Fruit fly (Drosophila melanogaster): Measurements from ENCODE around the gene Nepl19.

Gene Nepl19

dm6 chr3R:28861309-28862157 lies 18.4 kb downstream of the Nepl19 start (continued):
- TF ChIP-seq CG6175 (GFP tag; IDR thresholded peaks at IDR 0.05) (peak; percentile 73; the same call in 2 of the 3 replicates), CG32767 (GFP tag; IDR thresholded peaks at IDR 0.05) (peak; percentile 23; the same call in 1 of the 2 replicates), gsb (GFP tag; IDR thresholded peaks at IDR 0.05) (no peak), mld (GFP tag; IDR thresholded peaks at IDR 0.05; ENCODE audit: partially characterized antibody) (0 out of 3 replicates have a peak, but pooled peaks have one; percentile 17), Mad (GFP tag; optimal IDR thresholded peaks at IDR 0.05) (no peak), dpn (GFP tag; optimal IDR thresholded peaks at IDR 0.05) (no peak), Bgb (GFP tag; IDR thresholded peaks at IDR 0.05; ENCODE audit: partially characterized antibody) (no peak), yki (optimal IDR thresholded peaks at IDR 0.05) (peak; percentile 95), CG4424 (GFP tag; optimal IDR thresholded peaks at IDR 0.05) (no peak), CG12769 (tag; optimal IDR thresholded peaks at IDR 0.05) (peak; percentile 95), CG10267 (tag; optimal IDR thresholded peaks at IDR 0.05) (no peak), CG6654 (GFP tag; optimal IDR thresholded peaks at IDR 0.05) (no peak), Dp (GFP tag; optimal IDR thresholded peaks at IDR 0.05) (no peak), ken (GFP tag; IDR thresholded peaks at IDR 0.05) (no peak), B-H2 (GFP tag; optimal IDR thresholded peaks at IDR 0.05) (no peak), so (GFP tag; IDR thresholded peaks at IDR 0.05) (peak; percentile 50; the same call in 1 of the 3 replicates), sug (tag; optimal IDR thresholded peaks at IDR 0.05) (no peak), dmrt99B (tag; optimal IDR thresholded peaks at IDR 0.05) (no peak), CG2712 (tag; optimal IDR thresholded peaks at IDR 0.05) (no peak), CG4360 (GFP tag; IDR thresholded peaks at IDR 0.05) (no peak), Abd-B (GFP tag; optimal IDR thresholded peaks at IDR 0.05) (no peak), maf-S (GFP tag; optimal IDR thresholded peaks at IDR 0.05) (no peak), Hr3 (GFP tag; optimal IDR thresholded peaks at IDR 0.05) (no peak), zf30C (GFP tag; optimal IDR thresholded peaks at IDR 0.05) (no peak), CG7745 (tag; optimal IDR thresholded peaks at IDR 0.05) (no peak), CG14050 (GFP tag; IDR thresholded peaks at IDR 0.05) (no peak), CG10147 (GFP tag; optimal IDR thresholded peaks at IDR 0.05) (no peak), CG3407 (GFP tag; optimal IDR thresholded peaks at IDR 0.05) (no peak), sisA (GFP tag; IDR thresholded peaks at IDR 0.05) (no peak), CG11696 (GFP tag; IDR thresholded peaks at IDR 0.05) (no peak), Xrp1 (GFP tag; IDR thresholded peaks at IDR 0.05) (no peak), Hey (tag; optimal IDR thresholded peaks at IDR 0.05) (no peak), exex (tag; optimal IDR thresholded peaks at IDR 0.05) (no peak), bbx (GFP tag; IDR thresholded peaks at IDR 0.05; ENCODE audit: partially characterized antibody) (no peak), GATAe (GFP tag; conservative IDR thresholded peaks at IDR 0.05) (no peak), D19B (GFP tag; optimal IDR thresholded peaks at IDR 0.05) (no peak), gsb-n (tag; optimal IDR thresholded peaks at IDR 0.05) (no peak), fu2 (GFP tag; optimal IDR thresholded peaks at IDR 0.05) (no peak), Hr78 (GFP tag; optimal IDR thresholded peaks at IDR 0.05) (peak in 1 of 2 experiments; percentile 55), toy (GFP tag; IDR thresholded peaks at IDR 0.05) (no peak), CG6791 (GFP tag; IDR thresholded peaks at IDR 0.05; ENCODE audit: partially characterized antibody) (peak; percentile 37; the same call in 1 of the 3 replicates), psq (GFP tag; optimal IDR thresholded peaks at IDR 0.05) (peak; percentile 39), caup (GFP tag; optimal IDR thresholded peaks at IDR 0.05; ENCODE audit: severe bottlenecking) (no peak), Trl (optimal IDR thresholded peaks at IDR 0.05) (peak; percentile 94 to 99), Trl (GFP tag; optimal IDR thresholded peaks at IDR 0.05) (peak; percentile 8), zfh2 (GFP tag; optimal IDR thresholded peaks at IDR 0.05) (no peak), Ravus (GFP tag; IDR thresholded peaks at IDR 0.05) (peak; percentile 58; the same call in 1 of the 2 replicates), CG8478 (optimal IDR thresholded peaks at IDR 0.05) (peak; percentile 39), shn (GFP tag; optimal IDR thresholded peaks at IDR 0.05) (no peak), CG15601 (tag; optimal IDR thresholded peaks at IDR 0.05) (no peak)

All from whole organism, embryonic.